Worm (Caenorhabditis elegans) whole organism, L2 larva: ENCODE results near the gene enee-1.

Experiments used
- C34F6.9 ChIP-seq: fragments of 150-350 bp; optimal IDR thresholded peaks from 2 replicates; lab custom pipeline; 2014; ENCODE audit warnings: missing biosample characterization, missing genetic modification characterization
- F13H6.1 ChIP-seq: sonication (generic microtip); optimal IDR thresholded peaks from 2 replicates; lab custom pipeline; 2016; ENCODE audit warnings: missing genetic modification characterization, missing compliant biosample characterization
- Y55F3AM.14 ChIP-seq: fragments of 200-800 bp; sonication (Bioruptor generic); optimal IDR thresholded peaks from 2 replicates; lab custom pipeline; 2018; ENCODE audit warnings: mild to moderate bottlenecking, missing genetic modification characterization, missing compliant biosample characterization
- ZK546.5 ChIP-seq: sonication (generic microtip); optimal IDR thresholded peaks from 2 replicates; lab custom pipeline; 2017; ENCODE audit warnings: missing biosample characterization, missing genetic modification characterization
- alr-1 ChIP-seq: fragments of 150-350 bp; optimal IDR thresholded peaks from 2 replicates; lab custom pipeline; 2014; ENCODE audit warnings: missing biosample characterization, missing genetic modification characterization
- aly-2 ChIP-seq: fragments of 150-350 bp; optimal IDR thresholded peaks from 2 replicates; lab custom pipeline; 2014; ENCODE audit warnings: missing biosample characterization, missing genetic modification characterization
- ama-1 ChIP-seq: fragments of 150-350 bp; optimal IDR thresholded peaks from 2 replicates; lab custom pipeline; 2018; ENCODE audit warnings: inconsistent platforms
- blmp-1 ChIP-seq: sonication (generic microtip); optimal IDR thresholded peaks from 2 replicates; lab custom pipeline; 2017; ENCODE audit warnings: missing genetic modification characterization, mild to moderate bottlenecking, missing compliant biosample characterization, antibody characterized with exemption, moderate library complexity; ENCODE audit not compliant: insufficient read depth
- ceh-82 ChIP-seq: fragments of 150-350 bp; optimal IDR thresholded peaks from 2 replicates; lab custom pipeline; 2014; ENCODE audit warnings: missing biosample characterization, missing genetic modification characterization
- crh-2 ChIP-seq: sonication (generic microtip); optimal IDR thresholded peaks from 2 replicates; lab custom pipeline; 2017; ENCODE audit warnings: missing biosample characterization, missing genetic modification characterization
- egl-27 ChIP-seq: sonication (generic microtip); optimal IDR thresholded peaks from 3 replicates; lab custom pipeline; 2017; ENCODE audit warnings: missing biosample characterization, missing genetic modification reagents, missing genetic modification characterization
- elt-1 ChIP-seq: fragments of 150-350 bp; optimal IDR thresholded peaks from 2 replicates; lab custom pipeline; 2014; ENCODE audit warnings: missing biosample characterization, missing genetic modification characterization
- fos-1 ChIP-seq: fragments of 150-350 bp; optimal IDR thresholded peaks from 2 replicates; lab custom pipeline; 2014; ENCODE audit warnings: missing biosample characterization, missing genetic modification characterization
- gmeb-1 ChIP-seq: fragments of 150-350 bp; optimal IDR thresholded peaks from 2 replicates; lab custom pipeline; 2014; ENCODE audit warnings: missing biosample characterization, missing genetic modification characterization
- lin-11 ChIP-seq: fragments of 150-350 bp; sonication (generic microtip); optimal IDR thresholded peaks from 2 replicates; lab custom pipeline; 2014; ENCODE audit warnings: missing biosample characterization, missing genetic modification characterization, inconsistent platforms, mixed read lengths
- lin-39 ChIP-seq: fragments of 150-350 bp; optimal IDR thresholded peaks from 2 replicates; lab custom pipeline; 2014; ENCODE audit warnings: missing biosample characterization, missing genetic modification reagents, missing genetic modification characterization
- lsy-2 ChIP-seq, 2 experiments: fragments of 150-350 bp in 1 of 2; sonication (generic microtip) in 1 of 2; optimal IDR thresholded peaks; 2 replicates each; lab custom pipeline; 2014 to 2017; ENCODE audit warnings: missing biosample characterization in 2 of 2, missing genetic modification characterization in 2 of 2
- mab-5 ChIP-seq: fragments of 150-350 bp; optimal IDR thresholded peaks from 2 replicates; lab custom pipeline; 2014; ENCODE audit warnings: missing biosample characterization, missing genetic modification characterization
- mdl-1 ChIP-seq, 2 experiments: fragments of 150-350 bp in 1 of 2; sonication (generic microtip) in 1 of 2; optimal IDR thresholded peaks; 2 replicates each; lab custom pipeline; 2017; ENCODE audit warnings: missing biosample characterization in 2 of 2, missing genetic modification characterization in 2 of 2
- nhr-11 ChIP-seq: fragments of 150-350 bp; optimal IDR thresholded peaks from 2 replicates; lab custom pipeline; 2014; ENCODE audit warnings: missing biosample characterization, missing genetic modification characterization
- nhr-12 ChIP-seq: fragments of 150-350 bp; optimal IDR thresholded peaks from 2 replicates; lab custom pipeline; 2014; ENCODE audit warnings: missing biosample characterization, missing genetic modification characterization
- nhr-129 ChIP-seq: fragments of 150-350 bp; optimal IDR thresholded peaks from 2 replicates; lab custom pipeline; 2014; ENCODE audit warnings: missing biosample characterization, missing genetic modification characterization
- nhr-21 ChIP-seq: fragments of 150-350 bp; optimal IDR thresholded peaks from 2 replicates; lab custom pipeline; 2014; ENCODE audit warnings: missing biosample characterization, missing genetic modification characterization
- nhr-23 ChIP-seq: fragments of 150-350 bp; optimal IDR thresholded peaks from 2 replicates; lab custom pipeline; 2014; ENCODE audit warnings: missing biosample characterization, missing genetic modification reagents, missing genetic modification characterization
- nhr-237 ChIP-seq: fragments of 150-350 bp; optimal IDR thresholded peaks from 2 replicates; lab custom pipeline; 2014; ENCODE audit warnings: missing biosample characterization, missing genetic modification characterization
- nhr-25 ChIP-seq: fragments of 150-350 bp; sonication (generic microtip); optimal IDR thresholded peaks from 3 replicates; lab custom pipeline; 2014; ENCODE audit warnings: missing biosample characterization, missing genetic modification characterization
- nhr-6 ChIP-seq: fragments of 150-350 bp; optimal IDR thresholded peaks from 2 replicates; lab custom pipeline; 2014; ENCODE audit warnings: missing biosample characterization, missing genetic modification characterization
- nhr-77 ChIP-seq: fragments of 150-350 bp; optimal IDR thresholded peaks from 2 replicates; lab custom pipeline; 2014; ENCODE audit warnings: missing biosample characterization, missing genetic modification characterization
- peb-1 ChIP-seq: fragments of 150-350 bp; optimal IDR thresholded peaks from 2 replicates; lab custom pipeline; 2014; ENCODE audit warnings: missing biosample characterization, missing genetic modification characterization
- sem-4 ChIP-seq: fragments of 150-350 bp; optimal IDR thresholded peaks from 2 replicates; lab custom pipeline; 2014; ENCODE audit warnings: missing biosample characterization, missing genetic modification reagents, missing genetic modification characterization
- skn-1 ChIP-seq: sonication (generic microtip); optimal IDR thresholded peaks from 2 replicates; lab custom pipeline; 2017; ENCODE audit warnings: missing biosample characterization, missing genetic modification characterization
- sma-3 ChIP-seq: sonication (generic microtip); optimal IDR thresholded peaks from 2 replicates; lab custom pipeline; 2016; ENCODE audit warnings: missing genetic modification reagents, missing genetic modification characterization, missing compliant biosample characterization
- sma-9 ChIP-seq, 2 experiments: fragments of 150-350 bp in 1 of 2; sonication (generic microtip) in 1 of 2; optimal IDR thresholded peaks; 2 replicates each; lab custom pipeline; 2014 to 2016; ENCODE audit warnings: missing genetic modification characterization in 2 of 2, mild to moderate bottlenecking in 1 of 2, missing biosample characterization in 1 of 2, missing compliant biosample characterization in 1 of 2, missing genetic modification reagents in 1 of 2, moderate library complexity in 1 of 2
- snpc-4 ChIP-seq: fragments of 150-350 bp; optimal IDR thresholded peaks from 2 replicates; lab custom pipeline; 2014; ENCODE audit warnings: missing biosample characterization, missing genetic modification characterization
- unc-55 ChIP-seq: fragments of 150-350 bp; sonication (generic microtip); optimal IDR thresholded peaks from 3 replicates; lab custom pipeline; 2014; ENCODE audit warnings: missing biosample characterization, missing genetic modification reagents, missing genetic modification characterization
- unc-62 ChIP-seq: fragments of 150-350 bp; optimal IDR thresholded peaks from 2 replicates; lab custom pipeline; 2014; ENCODE audit warnings: missing biosample characterization, missing genetic modification reagents, missing genetic modification characterization
- ztf-1 ChIP-seq: fragments of 200-800 bp; sonication (Bioruptor generic); conservative IDR thresholded peaks from 2 replicates; pipeline ENCODE4 v1.3.6; 2022; ENCODE audit warnings: missing genetic modification characterization, missing compliant biosample characterization
- ztf-11 ChIP-seq: sonication (generic microtip); optimal IDR thresholded peaks from 2 replicates; lab custom pipeline; 2017; ENCODE audit warnings: missing biosample characterization, missing genetic modification characterization
- ztf-4 ChIP-seq: fragments of 150-350 bp; optimal IDR thresholded peaks from 2 replicates; lab custom pipeline; 2014; ENCODE audit warnings: missing biosample characterization, missing genetic modification characterization

Gene enee-1

ce11 chrII:57370-57769 is 32.9 kb downstream of the enee-1 start, which contains the start of gene ascc-1:
ascc-1 (plus strand) TSS chrII:57670.
- TF ChIP-seq nhr-237 (tag; lab: Kevin White, UChicago) (no peak), elt-1 (tag; lab: Kevin White, UChicago) (no peak), lin-11 (tag; lab: Kevin White, UChicago) (no peak), nhr-6 (tag; lab: Kevin White, UChicago) (no peak), fos-1 (tag; lab: Kevin White, UChicago) (no peak), mdl-1 (tag; optimal IDR thresholded peaks at IDR 0.05; lab: Kevin White, UChicago) (no peak), aly-2 (no peak), ztf-11 (tag; lab: Kevin White, UChicago) (no peak), nhr-11 (tag; lab: Kevin White, UChicago) (no peak), crh-2 (tag; lab: Kevin White, UChicago) (no peak), ceh-82 (no peak), alr-1 (no peak), unc-62 (GFP tag; lab: Kevin White, UChicago) (no peak), Y55F3AM.14 (GFP tag; lab: Kevin White, UChicago) (no peak), lsy-2 (tag; optimal IDR thresholded peaks at IDR 0.05; lab: Kevin White, UChicago) (no peak), nhr-12 (tag; lab: Kevin White, UChicago) (no peak), egl-27 (tag; lab: Kevin White, UChicago) (no peak), snpc-4 (tag; lab: Kevin White, UChicago) (no peak), unc-55 (no peak)

ce11 chrII:57873-58272 is 33.4 kb downstream of the enee-1 start:
- TF ChIP-seq mab-5 (tag; lab: Kevin White, UChicago) (no peak), nhr-6 (tag; lab: Kevin White, UChicago) (no peak), elt-1 (tag; lab: Kevin White, UChicago) (no peak), mdl-1 (tag; optimal IDR thresholded peaks at IDR 0.05; lab: Kevin White, UChicago) (no peak), lsy-2 (tag; optimal IDR thresholded peaks at IDR 0.05; lab: Kevin White, UChicago) (no peak), ZK546.5 (tag; lab: Kevin White, UChicago) (no peak), unc-62 (GFP tag; lab: Kevin White, UChicago) (no peak), egl-27 (tag; lab: Kevin White, UChicago) (no peak), nhr-23 (tag; lab: Kevin White, UChicago) (no peak), F13H6.1 (tag; lab: Kevin White, UChicago) (no peak), snpc-4 (tag; lab: Kevin White, UChicago) (no peak), ztf-4 (tag; lab: Kevin White, UChicago) (no peak)

ce11 chrII:60049-60448 is 35.6 kb downstream of the enee-1 start:
- TF ChIP-seq nhr-129 (tag; lab: Kevin White, UChicago): peak; percentile 11
- TF ChIP-seq fos-1 (tag; lab: Kevin White, UChicago): peak; percentile 46
- no peak for TF ChIP-seq gmeb-1 (tag; lab: Kevin White, UChicago)
- no peak for TF ChIP-seq unc-62 (GFP tag; lab: Kevin White, UChicago)
- TF ChIP-seq nhr-25: peak; percentile 61
- TF ChIP-seq nhr-21 (tag; lab: Kevin White, UChicago): peak; percentile 29

- TF ChIP-seq nhr-23 (tag; lab: Kevin White, UChicago): no peak
- TF ChIP-seq nhr-11 (tag; lab: Kevin White, UChicago): no peak
- TF ChIP-seq peb-1 (tag; lab: Kevin White, UChicago): no peak
- TF ChIP-seq sma-3 (GFP tag; lab: Kevin White, UChicago): no peak
- TF ChIP-seq alr-1: no peak
- no peak for TF ChIP-seq ceh-82
- no peak for TF ChIP-seq unc-55
These were observed 36.5 kb downstream of the enee-1 start, which contains the start of gene C23H3.2 for ce11 chrII:61013-61412. C23H3.2 (plus strand) TSS chrII:61313.

ce11 chrII:65484-65883 is 41.0 kb downstream of the enee-1 start:
- TF ChIP-seq fos-1 (tag; lab: Kevin White, UChicago) (peak; percentile 76), lin-11 (tag; lab: Kevin White, UChicago) (no peak), ama-1 (lab: Kevin White, UChicago) (no peak)

ce11 chrII:66322-66721 is 41.9 kb downstream of the enee-1 start:
- TF ChIP-seq C34F6.9 (tag; lab: Kevin White, UChicago) (peak; percentile 29), nhr-21 (tag; lab: Kevin White, UChicago) (peak; percentile 67), nhr-6 (tag; lab: Kevin White, UChicago) (no peak), nhr-25 (peak; percentile 73), nhr-77 (tag; lab: Kevin White, UChicago) (no peak), lsy-2 (tag; optimal IDR thresholded peaks at IDR 0.05; lab: Kevin White, UChicago) (peak in 1 of 2 experiments; percentile 40), ztf-1 (GFP tag; lab: Robert Waterston, UW) (no peak), sma-9 (GFP tag; optimal IDR thresholded peaks at IDR 0.05; lab: Kevin White, UChicago) (no peak), sma-9 (tag; optimal IDR thresholded peaks at IDR 0.05; lab: Kevin White, UChicago) (no peak), mdl-1 (tag; optimal IDR thresholded peaks at IDR 0.05; lab: Kevin White, UChicago) (peak in 1 of 2 experiments; percentile 29), fos-1 (tag; lab: Kevin White, UChicago) (peak; percentile 78), skn-1 (tag; lab: Kevin White, UChicago) (no peak), sem-4 (tag; lab: Kevin White, UChicago) (peak; percentile 68), peb-1 (tag; lab: Kevin White, UChicago) (peak; percentile 95), Y55F3AM.14 (GFP tag; lab: Kevin White, UChicago) (peak; percentile 23), blmp-1 (tag; lab: Kevin White, UChicago) (peak; percentile 63), alr-1 (no peak), lin-39 (tag; lab: Kevin White, UChicago) (no peak), F13H6.1 (tag; lab: Kevin White, UChicago) (peak; percentile 41), nhr-129 (tag; lab: Kevin White, UChicago) (no peak), unc-55 (no peak), sma-3 (GFP tag; lab: Kevin White, UChicago) (peak; percentile 71)
